Worm (Caenorhabditis elegans) whole organism, mixed stage, embryonic: ENCODE measurements around the gene ethe-1.

Experiments
- M03D4.4 ChIP-seq: sonication (generic microtip); optimal IDR thresholded peaks from 2 replicates; lab custom pipeline; 2017; ENCODE audit warnings: mild to moderate bottlenecking, missing genetic modification characterization, missing compliant biosample characterization
- bed-3 ChIP-seq: fragments of 200-800 bp; sonication (Bioruptor generic); optimal IDR thresholded peaks from 3 replicates; lab custom pipeline; 2018; ENCODE audit warnings: mild to moderate bottlenecking, missing genetic modification characterization, moderate library complexity, missing compliant biosample characterization
- ceh-43 ChIP-seq: fragments of 200-800 bp; sonication (Bioruptor generic); optimal IDR thresholded peaks from 2 replicates; lab custom pipeline; 2018; ENCODE audit warnings: mild to moderate bottlenecking, missing genetic modification characterization, moderate library complexity, missing compliant biosample characterization
- cnd-1 ChIP-seq: fragments of 200-800 bp; sonication (Bioruptor generic); optimal IDR thresholded peaks from 2 replicates; lab custom pipeline; 2018; ENCODE audit warnings: mild to moderate bottlenecking, missing genetic modification characterization, missing compliant biosample characterization
- drap-1 ChIP-seq: fragments of 200-800 bp; sonication (Bioruptor generic); optimal IDR thresholded peaks from 3 replicates; lab custom pipeline; 2018; ENCODE audit warnings: mild to moderate bottlenecking, missing genetic modification characterization, missing compliant biosample characterization
- elt-1 ChIP-seq: sonication (generic microtip); optimal IDR thresholded peaks from 2 replicates; lab custom pipeline; 2017; ENCODE audit warnings: missing genetic modification characterization, mild to moderate bottlenecking, missing compliant biosample characterization, antibody characterized with exemption, moderate library complexity, borderline replicate concordance; ENCODE audit not compliant: insufficient read depth
- elt-3 ChIP-seq: fragments of 150-350 bp; optimal IDR thresholded peaks from 2 replicates; lab custom pipeline; 2014; ENCODE audit warnings: missing biosample characterization, missing genetic modification characterization
- flh-1 ChIP-seq: fragments of 200-800 bp; sonication (Bioruptor generic); optimal IDR thresholded peaks from 2 replicates; lab custom pipeline; 2018; ENCODE audit warnings: mild to moderate bottlenecking, missing genetic modification characterization, moderate library complexity, missing compliant biosample characterization
- ham-2 ChIP-seq: fragments of 200-800 bp; sonication (Bioruptor generic); optimal IDR thresholded peaks from 2 replicates; lab custom pipeline; 2018; ENCODE audit warnings: mild to moderate bottlenecking, missing genetic modification characterization, missing compliant biosample characterization
- lin-13 ChIP-seq: fragments of 150-350 bp; optimal IDR thresholded peaks from 2 replicates; lab custom pipeline; 2014; ENCODE audit warnings: missing biosample characterization, missing genetic modification characterization
- lin-32 ChIP-seq: fragments of 200-800 bp; sonication (Bioruptor generic); optimal IDR thresholded peaks from 2 replicates; lab custom pipeline; 2018; ENCODE audit warnings: mild to moderate bottlenecking, missing genetic modification characterization, missing compliant biosample characterization
- lsy-2 ChIP-seq: fragments of 150-350 bp; optimal IDR thresholded peaks from 2 replicates; lab custom pipeline; 2014; ENCODE audit warnings: missing biosample characterization, missing genetic modification characterization
- mep-1 ChIP-seq: fragments of 150-350 bp; optimal IDR thresholded peaks from 2 replicates; lab custom pipeline; 2017; ENCODE audit warnings: missing biosample characterization, missing genetic modification reagents, missing genetic modification characterization, inconsistent platforms
- mls-2 ChIP-seq: sonication (generic microtip); optimal IDR thresholded peaks from 2 replicates; lab custom pipeline; 2016; ENCODE audit warnings: mild to moderate bottlenecking, missing genetic modification characterization, moderate library complexity, missing compliant biosample characterization
- nhr-12 ChIP-seq: fragments of 150-350 bp; optimal IDR thresholded peaks from 2 replicates; lab custom pipeline; 2014; ENCODE audit warnings: missing biosample characterization, missing genetic modification characterization
- nhr-237 ChIP-seq: fragments of 150-350 bp; optimal IDR thresholded peaks from 2 replicates; lab custom pipeline; 2014; ENCODE audit warnings: missing biosample characterization, missing genetic modification characterization
- nhr-28 ChIP-seq: fragments of 150-350 bp; optimal IDR thresholded peaks from 2 replicates; lab custom pipeline; 2014; ENCODE audit warnings: missing biosample characterization, missing genetic modification characterization
- nhr-76 ChIP-seq: sonication (generic microtip); optimal IDR thresholded peaks from 2 replicates; lab custom pipeline; 2017; ENCODE audit warnings: missing biosample characterization, missing genetic modification characterization
- pha-4 ChIP-seq: fragments of 150-350 bp; optimal IDR thresholded peaks from 2 replicates; lab custom pipeline; 2018; ENCODE audit warnings: missing biosample characterization, missing genetic modification reagents, missing genetic modification characterization
- sem-2 ChIP-seq: fragments of 200-800 bp; sonication (Bioruptor generic); optimal IDR thresholded peaks from 2 replicates; lab custom pipeline; 2018; ENCODE audit warnings: mild to moderate bottlenecking, missing genetic modification characterization, missing compliant biosample characterization
- snpc-4 ChIP-seq: fragments of 150-350 bp; optimal IDR thresholded peaks from 2 replicates; lab custom pipeline; 2014; ENCODE audit warnings: missing biosample characterization, missing genetic modification characterization
- sptf-1 ChIP-seq: sonication (generic microtip); optimal IDR thresholded peaks from 2 replicates; lab custom pipeline; 2017; ENCODE audit warnings: mild to moderate bottlenecking, missing genetic modification characterization, moderate library complexity, missing compliant biosample characterization
- tbx-8 ChIP-seq: fragments of 200-800 bp; sonication (Bioruptor generic); optimal IDR thresholded peaks from 2 replicates; lab custom pipeline; 2018; ENCODE audit warnings: mild to moderate bottlenecking, missing genetic modification characterization, moderate library complexity, missing compliant biosample characterization
- unc-39 ChIP-seq: fragments of 150-350 bp; optimal IDR thresholded peaks from 2 replicates; lab custom pipeline; 2014; ENCODE audit warnings: missing biosample characterization, missing genetic modification characterization
- unc-62 ChIP-seq: fragments of 150-350 bp; optimal IDR thresholded peaks from 2 replicates; lab custom pipeline; 2014; ENCODE audit warnings: missing biosample characterization, missing genetic modification reagents, missing genetic modification characterization
- zip-8 ChIP-seq: fragments of 150-350 bp; optimal IDR thresholded peaks from 2 replicates; lab custom pipeline; 2014; ENCODE audit warnings: missing biosample characterization, missing genetic modification characterization

Gene ethe-1

ce11 chrIV:9535105-9535504, 26.5 kb upstream of the ethe-1 start:
- TF ChIP-seq ham-2, result no peak
- peak; percentile 21 for TF ChIP-seq elt-3 (tag; lab: Kevin White, UChicago)
- TF ChIP-seq, all 35 proteins: peak for 1

- TF ChIP-seq nhr-28 (tag; lab: Kevin White, UChicago) (no peak), flh-1 (GFP tag; lab: Kevin White, UChicago) (no peak), elt-1 (tag; lab: Kevin White, UChicago) (no peak), lin-13 (no peak), nhr-76 (tag; lab: Kevin White, UChicago) (no peak)
Measured at ce11 chrIV:9534342-9534741, 25.8 kb upstream of the ethe-1 start.

ce11 chrIV:9533071-9533470, 24.5 kb upstream of the ethe-1 start, which contains the start of gene F56H11.2:
Gene F56H11.2, minus strand, starts transcription at chrIV:9533171.
- TF ChIP-seq mls-2 (tag; lab: Kevin White, UChicago) (no peak), nhr-28 (tag; lab: Kevin White, UChicago) (no peak), lin-32 (no peak), nhr-237 (tag; lab: Kevin White, UChicago) (no peak), pha-4 (tag; lab: Kevin White, UChicago) (no peak), tbx-8 (GFP tag; lab: Kevin White, UChicago) (no peak), ham-2 (no peak)
- TF ChIP-seq, all 35 proteins: peak for 0

ce11 chrIV:9530768-9531167, 22.2 kb upstream of the ethe-1 start:
- TF ChIP-seq bed-3 (GFP tag; lab: Kevin White, UChicago) (no peak), nhr-28 (tag; lab: Kevin White, UChicago) (no peak), ceh-43 (GFP tag; lab: Kevin White, UChicago) (no peak), zip-8 (tag; lab: Kevin White, UChicago) (no peak), lin-13 (no peak), sem-2 (GFP tag; lab: Kevin White, UChicago) (no peak), nhr-237 (tag; lab: Kevin White, UChicago) (no peak), M03D4.4 (tag; lab: Kevin White, UChicago) (no peak), cnd-1 (tag; lab: Kevin White, UChicago) (no peak), elt-3 (tag; lab: Kevin White, UChicago) (no peak), elt-1 (tag; lab: Kevin White, UChicago) (no peak), unc-39 (tag; lab: Kevin White, UChicago) (no peak)

ce11 chrIV:9529647-9530046, 21.1 kb upstream of the ethe-1 start, which contains the start of gene elo-7:
Gene elo-7, plus strand, starts transcription at chrIV:9529947.
- no peak for TF ChIP-seq ceh-43 (GFP tag; lab: Kevin White, UChicago)
- TF ChIP-seq mep-1 (tag; lab: Kevin White, UChicago), result no peak
- TF ChIP-seq lsy-2, result no peak

ce11 chrIV:9527002-9527401, 18.4 kb upstream of the ethe-1 start:
- TF ChIP-seq pha-4 (tag; lab: Kevin White, UChicago), result no peak
- no peak for TF ChIP-seq lin-13
- TF ChIP-seq tbx-8 (GFP tag; lab: Kevin White, UChicago), result no peak
- TF ChIP-seq unc-62 (GFP tag; lab: Kevin White, UChicago), result no peak
- TF ChIP-seq sptf-1 (tag; lab: Kevin White, UChicago), result no peak
- TF ChIP-seq snpc-4 (tag; lab: Kevin White, UChicago), result no peak
- no peak for TF ChIP-seq drap-1 (GFP tag; lab: Kevin White, UChicago)
- no peak for TF ChIP-seq sem-2 (GFP tag; lab: Kevin White, UChicago)
- TF ChIP-seq flh-1 (GFP tag; lab: Kevin White, UChicago), result no peak
- no peak for TF ChIP-seq lsy-2
- TF ChIP-seq nhr-12, result no peak
- TF ChIP-seq lin-32, result no peak
- TF ChIP-seq nhr-237 (tag; lab: Kevin White, UChicago), result no peak
- TF ChIP-seq mep-1 (tag; lab: Kevin White, UChicago), result no peak
- TF ChIP-seq, all 35 proteins: peak for 0
